Fruit fly (Drosophila melanogaster) whole organism, adult: ENCODE data around the gene CG12470.
A peak's percentile ranks its signal among the peaks of the same experiment; 100 is the strongest.

Experiments
- CG11617 ChIP-seq: fragments of 200-800 bp; sonication (Bioruptor generic); optimal IDR thresholded peaks from 2 replicates; lab custom pipeline; 2017; ENCODE audit warnings: mild to moderate bottlenecking, missing biosample characterization, missing genetic modification reagents, missing genetic modification characterization
- CG12768 ChIP-seq: fragments of 200-800 bp; sonication (Bioruptor generic); optimal IDR thresholded peaks from 2 replicates; lab custom pipeline; 2017; ENCODE audit warnings: missing biosample characterization, missing genetic modification characterization, mild to moderate bottlenecking, moderate library complexity, missing genetic modification reagents
- CG14711 ChIP-seq: fragments of 200-800 bp; sonication (Bioruptor generic); optimal IDR thresholded peaks from 2 replicates; lab custom pipeline; 2018; ENCODE audit warnings: missing biosample characterization, mild to moderate bottlenecking, missing genetic modification characterization, moderate library complexity
- CG1620 ChIP-seq: fragments of 200-800 bp; sonication (Bioruptor generic); optimal IDR thresholded peaks from 2 replicates; lab custom pipeline; 2016; ENCODE audit warnings: missing biosample characterization, missing genetic modification characterization
- CG33017 ChIP-seq: fragments of 200-800 bp; sonication (Bioruptor generic); optimal IDR thresholded peaks from 2 replicates; lab custom pipeline; 2018; ENCODE audit warnings: missing biosample characterization, mild to moderate bottlenecking, missing genetic modification characterization, moderate library complexity
- CG5204 ChIP-seq: fragments of 200-800 bp; sonication (Bioruptor generic); optimal IDR thresholded peaks from 2 replicates; lab custom pipeline; 2016; ENCODE audit warnings: missing biosample characterization, missing genetic modification characterization
- CG7045 ChIP-seq: fragments of 200-800 bp; sonication (Bioruptor generic); optimal IDR thresholded peaks from 2 replicates; lab custom pipeline; 2017; ENCODE audit warnings: missing biosample characterization, mild to moderate bottlenecking, missing genetic modification characterization
- CG7101 ChIP-seq: fragments of 200-800 bp; sonication (Bioruptor generic); optimal IDR thresholded peaks from 2 replicates; lab custom pipeline; 2018; ENCODE audit warnings: missing biosample characterization, mild to moderate bottlenecking, missing genetic modification characterization, moderate library complexity
- Clk ChIP-seq: fragments of 200-800 bp; sonication (Bioruptor generic); optimal IDR thresholded peaks from 2 replicates; lab custom pipeline; 2017; ENCODE audit warnings: missing biosample characterization, missing genetic modification characterization
- Crg-1 ChIP-seq: fragments of 200-800 bp; sonication (Bioruptor generic); optimal IDR thresholded peaks from 2 replicates; lab custom pipeline; 2016; ENCODE audit warnings: missing biosample characterization, missing genetic modification characterization
- Hr96 ChIP-seq: fragments of 200-800 bp; sonication (Bioruptor generic); optimal IDR thresholded peaks from 2 replicates; lab custom pipeline; 2016; ENCODE audit warnings: missing biosample characterization, missing genetic modification characterization
- Mnt ChIP-seq: fragments of 200-800 bp; sonication (Bioruptor generic); optimal IDR thresholded peaks from 2 replicates; lab custom pipeline; 2016; ENCODE audit warnings: missing biosample characterization, mild to moderate bottlenecking, missing genetic modification characterization
- bab1 ChIP-seq: fragments of 200-800 bp; sonication (Bioruptor generic); optimal IDR thresholded peaks from 3 replicates; lab custom pipeline; 2019; ENCODE audit warnings: missing biosample characterization, mild to moderate bottlenecking, missing genetic modification characterization, moderate library complexity
- cic ChIP-seq: fragments of 200-800 bp; sonication (Bioruptor generic); optimal IDR thresholded peaks from 2 replicates; lab custom pipeline; 2017; ENCODE audit warnings: missing biosample characterization, mild to moderate bottlenecking, missing genetic modification characterization, moderate library complexity
- cnc ChIP-seq, 2 experiments: fragments of >200 bp; optimal IDR thresholded peaks; 2 replicates each; lab custom pipeline; 2017
- kay ChIP-seq: fragments of 200-800 bp; sonication (Bioruptor generic); peaks from one replicate; lab custom pipeline; 2016; ENCODE audit warnings: missing biosample characterization, missing genetic modification characterization, borderline replicate concordance
- ovo ChIP-seq: fragments of 200-800 bp; sonication (Bioruptor generic); optimal IDR thresholded peaks from 2 replicates; lab custom pipeline; 2016; ENCODE audit warnings: missing biosample characterization, missing genetic modification characterization
- pad ChIP-seq: fragments of 200-800 bp; sonication (Bioruptor generic); optimal IDR thresholded peaks from 3 replicates; lab custom pipeline; 2017; ENCODE audit warnings: missing biosample characterization, missing genetic modification characterization, mild to moderate bottlenecking, moderate library complexity, missing genetic modification reagents
- tj ChIP-seq: fragments of 200-800 bp; sonication (Bioruptor generic); optimal IDR thresholded peaks from 3 replicates; lab custom pipeline; 2017; ENCODE audit warnings: missing biosample characterization, mild to moderate bottlenecking, missing genetic modification characterization, moderate library complexity
- toe ChIP-seq: fragments of 200-800 bp; sonication (Bioruptor generic); optimal IDR thresholded peaks from 2 replicates; lab custom pipeline; 2016; ENCODE audit warnings: missing biosample characterization, missing genetic modification characterization

The CG12470 gene

dm6 chrX:307384-307783 lies at the start of gene CG12470:
Gene CG12470 (plus strand): TSS chrX:307684.
- TF ChIP-seq CG33017 (tag; lab: Kevin White, UChicago) = no peak
- no peak for TF ChIP-seq Mnt (GFP tag; lab: Kevin White, UChicago)
- TF ChIP-seq CG5204 (GFP tag; lab: Kevin White, UChicago) = no peak
- TF ChIP-seq CG1620 (GFP tag; lab: Kevin White, UChicago) = no peak
- no peak for TF ChIP-seq CG11617 (GFP tag; lab: Kevin White, UChicago)
- no peak for TF ChIP-seq CG14711 (tag; lab: Kevin White, UChicago)
- TF ChIP-seq CG7045 = no peak
- TF ChIP-seq CG7101 = no peak
- no peak for TF ChIP-seq ovo (GFP tag; lab: Kevin White, UChicago)
- no peak for TF ChIP-seq kay
- TF ChIP-seq Hr96 (GFP tag; lab: Kevin White, UChicago) = no peak
- no peak for TF ChIP-seq cic (GFP tag; lab: Kevin White, UChicago)
- TF ChIP-seq bab1 (GFP tag; lab: Kevin White, UChicago) = no peak
- TF ChIP-seq CG12768 = no peak
- no peak for TF ChIP-seq toe (GFP tag; lab: Kevin White, UChicago)
- TF ChIP-seq Clk (GFP tag; lab: Kevin White, UChicago) = no peak
- no peak for TF ChIP-seq Crg-1 (GFP tag; lab: Kevin White, UChicago)
- TF ChIP-seq pad (GFP tag; lab: Kevin White, UChicago) = no peak

- TF ChIP-seq cic (GFP tag; lab: Kevin White, UChicago) (no peak), Clk (GFP tag; lab: Kevin White, UChicago) (no peak), CG14711 (tag; lab: Kevin White, UChicago) (no peak), CG7101 (no peak), pad (GFP tag; lab: Kevin White, UChicago) (no peak), Mnt (GFP tag; lab: Kevin White, UChicago) (no peak), CG33017 (tag; lab: Kevin White, UChicago) (no peak), ovo (GFP tag; lab: Kevin White, UChicago) (no peak), CG1620 (GFP tag; lab: Kevin White, UChicago) (no peak), CG12768 (no peak), Crg-1 (GFP tag; lab: Kevin White, UChicago) (no peak), cnc (optimal IDR thresholded peaks at IDR 0.05; lab: Kevin White, UChicago) (no peak)
Measured at dm6 chrX:262836-263235, 44.6 kb upstream of the CG12470 start.

- TF ChIP-seq kay = no peak
- no peak for TF ChIP-seq Clk (GFP tag; lab: Kevin White, UChicago)
- TF ChIP-seq tj (GFP tag; lab: Kevin White, UChicago) = peak; percentile 49
- TF ChIP-seq bab1 (GFP tag; lab: Kevin White, UChicago) = peak; percentile 20
- TF ChIP-seq CG1620 (GFP tag; lab: Kevin White, UChicago) = peak; percentile 2
- TF ChIP-seq Hr96 (GFP tag; lab: Kevin White, UChicago) = no peak
- TF ChIP-seq CG33017 (tag; lab: Kevin White, UChicago) = no peak
- TF ChIP-seq CG5204 (GFP tag; lab: Kevin White, UChicago) = no peak
- no peak for TF ChIP-seq cnc (optimal IDR thresholded peaks at IDR 0.05; lab: Kevin White, UChicago)
- TF ChIP-seq pad (GFP tag; lab: Kevin White, UChicago) = no peak
Measured at dm6 chrX:263728-264344, 43.6 kb upstream of the CG12470 start, which contains the start of gene CG13377. Gene CG13377 (minus strand): TSS chrX:263999.

- TF ChIP-seq kay (peak; percentile 70), CG7045 (no peak), Mnt (GFP tag; lab: Kevin White, UChicago) (no peak)
Measured at dm6 chrX:265692-266091, 41.8 kb upstream of the CG12470 start.

- TF ChIP-seq ovo (GFP tag; lab: Kevin White, UChicago) (no peak), CG14711 (tag; lab: Kevin White, UChicago) (no peak), toe (GFP tag; lab: Kevin White, UChicago) (no peak), CG7045 (no peak), kay (no peak), bab1 (GFP tag; lab: Kevin White, UChicago) (no peak)
Measured at dm6 chrX:266978-267439, 40.5 kb upstream of the CG12470 start, which contains the start of gene CG13376. Gene CG13376 (minus strand): TSS chrX:267028.

- TF ChIP-seq CG5204 (GFP tag; lab: Kevin White, UChicago) (no peak), bab1 (GFP tag; lab: Kevin White, UChicago) (no peak), CG7101 (no peak), CG7045 (no peak), Crg-1 (GFP tag; lab: Kevin White, UChicago) (no peak), CG11617 (GFP tag; lab: Kevin White, UChicago) (no peak), CG1620 (GFP tag; lab: Kevin White, UChicago) (no peak)
Measured at dm6 chrX:267979-268378, 39.5 kb upstream of the CG12470 start.

DNA sequence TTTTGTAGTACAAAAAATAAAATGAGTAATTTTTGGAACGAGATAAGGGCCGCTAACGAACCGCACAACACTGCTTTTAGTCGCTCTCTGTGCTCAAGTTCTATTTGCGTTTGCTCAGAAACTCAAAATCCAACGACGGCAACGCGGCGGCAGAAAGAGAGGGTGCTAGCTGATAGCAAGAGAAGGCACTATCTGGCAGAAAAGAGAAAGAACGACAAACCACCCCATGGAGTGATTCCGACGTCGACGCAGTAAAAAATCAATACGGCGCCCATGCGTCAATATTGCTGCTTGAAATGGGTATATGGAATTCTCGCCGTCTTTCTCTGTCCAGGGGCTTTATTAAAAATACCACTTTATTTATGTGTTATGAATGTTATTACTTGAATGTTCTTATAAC lies 31.4 kb upstream of the CG12470 start:
- TF ChIP-seq CG14711 (tag; lab: Kevin White, UChicago) (no peak), pad (GFP tag; lab: Kevin White, UChicago) (no peak), tj (GFP tag; lab: Kevin White, UChicago) (peak; percentile 25)
